Worm (Caenorhabditis elegans): ENCODE results near the gene T01B7.5.

T01B7.5 gene

ce11 chrII:8746298-8746775, 29.7 kb downstream of the T01B7.5 start:
- TF ChIP-seq flt-1 (GFP tag; IDR thresholded peaks at IDR 0.05) (no peak), ztf-29 (GFP tag; IDR thresholded peaks at IDR 0.05) (no peak), T22C8.4 (GFP tag; IDR thresholded peaks at IDR 0.05) (no peak), tab-1 (GFP tag; IDR thresholded peaks at IDR 0.05) (no peak), med-1 (GFP tag; optimal IDR thresholded peaks at IDR 0.05; ENCODE audit: insufficient read depth) (no peak), ztf-23 (GFP tag; IDR thresholded peaks at IDR 0.05) (no peak), ref-1 (GFP tag; conservative IDR thresholded peaks at IDR 0.05) (no peak), klf-2 (GFP tag; conservative IDR thresholded peaks at IDR 0.05) (no peak), cog-1 (tag; optimal IDR thresholded peaks at IDR 0.05) (no peak)

ce11 chrII:8747246-8747938, 30.8 kb downstream of the T01B7.5 start:
- TF ChIP-seq T22C8.4 (GFP tag; IDR thresholded peaks at IDR 0.05): no peak
- no peak for TF ChIP-seq ztf-23 (GFP tag; IDR thresholded peaks at IDR 0.05)
- TF ChIP-seq flt-1 (GFP tag; IDR thresholded peaks at IDR 0.05): peak; percentile 63; the same call in 1 of the 2 replicates
- no peak for TF ChIP-seq cog-1 (tag; optimal IDR thresholded peaks at IDR 0.05)

ce11 chrII:8747939-8748352, 31.3 kb downstream of the T01B7.5 start:
- TF ChIP-seq flt-1 (GFP tag; IDR thresholded peaks at IDR 0.05): 0 out of 2 replicates have a peak, but pooled peaks have one; percentile 46
- no peak for TF ChIP-seq ztf-23 (GFP tag; IDR thresholded peaks at IDR 0.05)
- TF ChIP-seq ref-1 (GFP tag; conservative IDR thresholded peaks at IDR 0.05): peak; percentile 55; the same call in 1 of the 2 replicates
- TF ChIP-seq ztf-29 (GFP tag; IDR thresholded peaks at IDR 0.05): no peak
- no peak for TF ChIP-seq med-1 (GFP tag; optimal IDR thresholded peaks at IDR 0.05; ENCODE audit: insufficient read depth)
- peak; percentile 79 for TF ChIP-seq cog-1 (tag; optimal IDR thresholded peaks at IDR 0.05)
- TF ChIP-seq tab-1 (GFP tag; IDR thresholded peaks at IDR 0.05): no peak
- TF ChIP-seq klf-2 (GFP tag; conservative IDR thresholded peaks at IDR 0.05): no peak

ce11 chrII:8748638-8749037, 32.0 kb downstream of the T01B7.5 start:
- TF ChIP-seq cog-1 (tag; optimal IDR thresholded peaks at IDR 0.05) (no peak), T22C8.4 (GFP tag; IDR thresholded peaks at IDR 0.05) (no peak), med-1 (GFP tag; optimal IDR thresholded peaks at IDR 0.05; ENCODE audit: insufficient read depth) (no peak), ztf-23 (GFP tag; IDR thresholded peaks at IDR 0.05) (no peak), flt-1 (GFP tag; IDR thresholded peaks at IDR 0.05) (no peak), klf-2 (GFP tag; conservative IDR thresholded peaks at IDR 0.05) (no peak), tab-1 (GFP tag; IDR thresholded peaks at IDR 0.05) (no peak), ztf-29 (GFP tag; IDR thresholded peaks at IDR 0.05) (no peak), ref-1 (GFP tag; conservative IDR thresholded peaks at IDR 0.05) (no peak)

ce11 chrII:8749084-8749483, 32.5 kb downstream of the T01B7.5 start:
- TF ChIP-seq ztf-23 (GFP tag; IDR thresholded peaks at IDR 0.05) (no peak), T22C8.4 (GFP tag; IDR thresholded peaks at IDR 0.05) (no peak), tab-1 (GFP tag; IDR thresholded peaks at IDR 0.05) (no peak), med-1 (GFP tag; optimal IDR thresholded peaks at IDR 0.05; ENCODE audit: insufficient read depth) (no peak), flt-1 (GFP tag; IDR thresholded peaks at IDR 0.05) (no peak), cog-1 (tag; optimal IDR thresholded peaks at IDR 0.05) (no peak), ztf-29 (GFP tag; IDR thresholded peaks at IDR 0.05) (no peak), ref-1 (GFP tag; conservative IDR thresholded peaks at IDR 0.05) (no peak), klf-2 (GFP tag; conservative IDR thresholded peaks at IDR 0.05) (no peak)

- TF ChIP-seq flt-1 (GFP tag; IDR thresholded peaks at IDR 0.05) (no peak), cog-1 (tag; optimal IDR thresholded peaks at IDR 0.05) (no peak), tab-1 (GFP tag; IDR thresholded peaks at IDR 0.05) (no peak), klf-2 (GFP tag; conservative IDR thresholded peaks at IDR 0.05) (no peak), ztf-29 (GFP tag; IDR thresholded peaks at IDR 0.05) (no peak), ztf-23 (GFP tag; IDR thresholded peaks at IDR 0.05) (no peak), T22C8.4 (GFP tag; IDR thresholded peaks at IDR 0.05) (no peak), ref-1 (GFP tag; conservative IDR thresholded peaks at IDR 0.05) (no peak), med-1 (GFP tag; optimal IDR thresholded peaks at IDR 0.05; ENCODE audit: insufficient read depth) (no peak)
These were observed 33.4 kb downstream of the T01B7.5 start for ce11 chrII:8750056-8750455.

ce11 chrII:8751042-8751441, 34.4 kb downstream of the T01B7.5 start:
- TF ChIP-seq med-1 (GFP tag; optimal IDR thresholded peaks at IDR 0.05; ENCODE audit: insufficient read depth) (no peak), flt-1 (GFP tag; IDR thresholded peaks at IDR 0.05) (no peak), ztf-23 (GFP tag; IDR thresholded peaks at IDR 0.05) (0 out of 2 replicates have a peak, but pooled peaks have one; percentile 18), tab-1 (GFP tag; IDR thresholded peaks at IDR 0.05) (no peak), cog-1 (tag; optimal IDR thresholded peaks at IDR 0.05) (no peak)

- TF ChIP-seq ztf-29 (GFP tag; IDR thresholded peaks at IDR 0.05): no peak
- TF ChIP-seq ref-1 (GFP tag; conservative IDR thresholded peaks at IDR 0.05): no peak
- no peak for TF ChIP-seq cog-1 (tag; optimal IDR thresholded peaks at IDR 0.05)
- TF ChIP-seq flt-1 (GFP tag; IDR thresholded peaks at IDR 0.05): no peak
- TF ChIP-seq ztf-23 (GFP tag; IDR thresholded peaks at IDR 0.05): no peak
- TF ChIP-seq tab-1 (GFP tag; IDR thresholded peaks at IDR 0.05): no peak
These were observed 35.1 kb downstream of the T01B7.5 start, which contains the start of gene atf-2 for ce11 chrII:8751686-8752085. TSS of gene atf-2 (plus strand) at chrII:8751986.

- TF ChIP-seq ztf-29 (GFP tag; IDR thresholded peaks at IDR 0.05): no peak
- TF ChIP-seq tab-1 (GFP tag; IDR thresholded peaks at IDR 0.05): no peak
- no peak for TF ChIP-seq T22C8.4 (GFP tag; IDR thresholded peaks at IDR 0.05)
- TF ChIP-seq flt-1 (GFP tag; IDR thresholded peaks at IDR 0.05): no peak
- TF ChIP-seq ztf-23 (GFP tag; IDR thresholded peaks at IDR 0.05): no peak
These were observed 38.6 kb downstream of the T01B7.5 start, which contains the start of gene K08F8.7 for ce11 chrII:8755270-8755669. TSS of gene K08F8.7 (minus strand) at chrII:8755370.

- no peak for TF ChIP-seq ztf-23 (GFP tag; IDR thresholded peaks at IDR 0.05)
- no peak for TF ChIP-seq flt-1 (GFP tag; IDR thresholded peaks at IDR 0.05)
- no peak for TF ChIP-seq klf-2 (GFP tag; conservative IDR thresholded peaks at IDR 0.05)
- TF ChIP-seq tab-1 (GFP tag; IDR thresholded peaks at IDR 0.05): no peak
- TF ChIP-seq ztf-29 (GFP tag; IDR thresholded peaks at IDR 0.05): no peak
- TF ChIP-seq cog-1 (tag; optimal IDR thresholded peaks at IDR 0.05): no peak
These were observed 42.9 kb downstream of the T01B7.5 start, which contains the start of gene fut-1 for ce11 chrII:8759493-8759892. TSS of gene fut-1 (minus strand) at chrII:8759593.
